Worm (Caenorhabditis elegans) whole organism, young adult: ENCODE measurements around the gene lrch-1.

Experiments
- C06A6.2 ChIP-seq: fragments of 200-800 bp; sonication (Bioruptor generic); conservative IDR thresholded peaks from 2 replicates; pipeline ENCODE4 v1.3.6; 2022; ENCODE audit warnings: missing genetic modification characterization, missing compliant biosample characterization
- F33H1.4 ChIP-seq: fragments of 200-800 bp; sonication (Bioruptor generic); IDR thresholded peaks from 2 replicates; pipeline ENCODE4 v1.3.6; 2022; ENCODE audit warnings: missing genetic modification reagents, missing genetic modification characterization, missing compliant biosample characterization
- F37B4.10 ChIP-seq: fragments of 200-800 bp; sonication (Bioruptor generic); IDR thresholded peaks from 2 replicates; pipeline ENCODE4 v1.3.6; 2022; ENCODE audit warnings: missing genetic modification characterization, missing compliant biosample characterization
- F39B2.1 ChIP-seq: fragments of 200-800 bp; sonication (Bioruptor generic); IDR thresholded peaks from 2 replicates; pipeline ENCODE4 v1.3.6; 2022; ENCODE audit warnings: missing genetic modification reagents, missing genetic modification characterization, missing compliant biosample characterization
- K11D2.4 ChIP-seq: fragments of 200-800 bp; sonication (Bioruptor generic); IDR thresholded peaks from 2 replicates; pipeline ENCODE4 v1.3.6; 2022; ENCODE audit warnings: missing genetic modification reagents, missing genetic modification characterization, missing compliant biosample characterization
- K12H6.12 ChIP-seq: fragments of 200-800 bp; sonication (Bioruptor generic); optimal IDR thresholded peaks from 2 replicates; lab custom pipeline; 2018; ENCODE audit warnings: mild to moderate bottlenecking, missing genetic modification characterization, missing compliant biosample characterization
- T07F8.4 ChIP-seq: sonication (generic microtip); optimal IDR thresholded peaks from 2 replicates; lab custom pipeline; 2016; ENCODE audit warnings: mild to moderate bottlenecking, missing genetic modification characterization, moderate library complexity, missing compliant biosample characterization
- T26A5.8 ChIP-seq: sonication (generic microtip); optimal IDR thresholded peaks from 2 replicates; lab custom pipeline; 2016; ENCODE audit warnings: missing genetic modification characterization, missing compliant biosample characterization
- Y53F4B.3 ChIP-seq: fragments of 200-800 bp; sonication (Bioruptor generic); IDR thresholded peaks from 2 replicates; pipeline ENCODE4 v1.3.6; 2022; ENCODE audit warnings: missing genetic modification reagents, missing genetic modification characterization, missing compliant biosample characterization
- Y56A3A.18 ChIP-seq: fragments of 200-800 bp; sonication (Bioruptor generic); IDR thresholded peaks from 2 replicates; pipeline ENCODE4 v1.3.6; 2022; ENCODE audit warnings: missing genetic modification reagents, missing genetic modification characterization, missing compliant biosample characterization
- Y67H2A.10 ChIP-seq: fragments of 200-800 bp; sonication (Bioruptor generic); conservative IDR thresholded peaks from 2 replicates; pipeline ENCODE4 v1.3.6; 2022; ENCODE audit warnings: missing genetic modification reagents, missing genetic modification characterization, missing compliant biosample characterization
- attf-5 ChIP-seq: fragments of 200-800 bp; sonication (Bioruptor generic); optimal IDR thresholded peaks from 2 replicates; lab custom pipeline; 2018; ENCODE audit warnings: mild to moderate bottlenecking, missing genetic modification characterization, missing compliant biosample characterization
- ccch-3 ChIP-seq: fragments of 200-800 bp; sonication (Bioruptor generic); optimal IDR thresholded peaks from 2 replicates; lab custom pipeline; 2018; ENCODE audit warnings: mild to moderate bottlenecking, missing genetic modification characterization, missing compliant biosample characterization
- ceh-27 ChIP-seq: fragments of 200-800 bp; sonication (Bioruptor generic); optimal IDR thresholded peaks from 2 replicates; lab custom pipeline; 2018; ENCODE audit warnings: mild to moderate bottlenecking, missing genetic modification characterization, moderate library complexity, missing compliant biosample characterization
- ceh-58 ChIP-seq: fragments of 200-800 bp; sonication (Bioruptor generic); IDR thresholded peaks from 2 replicates; pipeline ENCODE4 v1.3.6; 2022; ENCODE audit warnings: missing genetic modification characterization, missing compliant biosample characterization
- ceh-79 ChIP-seq: sonication (generic microtip); optimal IDR thresholded peaks from 2 replicates; lab custom pipeline; 2017; ENCODE audit warnings: mild to moderate bottlenecking, missing genetic modification characterization, missing compliant biosample characterization
- chd-7 ChIP-seq: sonication (generic microtip); optimal IDR thresholded peaks from 2 replicates; lab custom pipeline; 2016; ENCODE audit warnings: mild to moderate bottlenecking, missing genetic modification characterization, moderate library complexity, missing compliant biosample characterization
- die-1 ChIP-seq: sonication (generic microtip); optimal IDR thresholded peaks from 2 replicates; lab custom pipeline; 2016; ENCODE audit warnings: missing genotype, mild to moderate bottlenecking, missing genetic modification characterization, missing compliant biosample characterization
- dpff-1 ChIP-seq: sonication (generic microtip); optimal IDR thresholded peaks from 2 replicates; lab custom pipeline; 2017; ENCODE audit warnings: mild to moderate bottlenecking, missing genetic modification characterization, missing compliant biosample characterization
- efl-1 ChIP-seq: fragments of 150-350 bp; optimal IDR thresholded peaks from 2 replicates; lab custom pipeline; 2014; ENCODE audit warnings: missing biosample characterization, missing genetic modification reagents, missing genetic modification characterization
- egl-18 ChIP-seq: fragments of 200-800 bp; sonication (Bioruptor generic); IDR thresholded peaks from 2 replicates; pipeline ENCODE4 v1.3.6; 2022; ENCODE audit warnings: missing genetic modification reagents, missing genetic modification characterization, missing compliant biosample characterization
- egl-44 ChIP-seq: fragments of 200-800 bp; sonication (Bioruptor generic); IDR thresholded peaks from 2 replicates; pipeline ENCODE4 v1.3.6; 2022; ENCODE audit warnings: missing genetic modification reagents, missing genetic modification characterization, missing compliant biosample characterization
- egrh-3 ChIP-seq: fragments of 200-800 bp; sonication (Bioruptor generic); IDR thresholded peaks from 2 replicates; pipeline ENCODE4 v1.3.6; 2022; ENCODE audit warnings: missing genetic modification reagents, missing genetic modification characterization, missing compliant biosample characterization
- ekl-4 ChIP-seq: fragments of 200-800 bp; sonication (Bioruptor generic); IDR thresholded peaks from 2 replicates; pipeline ENCODE4 v1.3.6; 2022; ENCODE audit warnings: missing genetic modification reagents, missing genetic modification characterization, missing compliant biosample characterization
- ets-4 ChIP-seq: fragments of 200-800 bp; sonication (Bioruptor generic); optimal IDR thresholded peaks from 2 replicates; lab custom pipeline; 2018; ENCODE audit warnings: mild to moderate bottlenecking, missing genetic modification characterization, missing compliant biosample characterization
- fkh-3 ChIP-seq: sonication (generic microtip); optimal IDR thresholded peaks from 2 replicates; lab custom pipeline; 2016; ENCODE audit warnings: mild to moderate bottlenecking, missing genetic modification characterization, missing compliant biosample characterization
- hlh-12 ChIP-seq: sonication (generic microtip); optimal IDR thresholded peaks from 2 replicates; lab custom pipeline; 2016; ENCODE audit warnings: missing genetic modification characterization, missing compliant biosample characterization
- hrde-1 ChIP-seq: sonication (generic microtip); optimal IDR thresholded peaks from 2 replicates; lab custom pipeline; 2016; ENCODE audit warnings: missing genetic modification characterization, mild to moderate bottlenecking, missing compliant biosample characterization, moderate library complexity, missing genotype, missing genetic modification reagents, borderline replicate concordance
- let-526 ChIP-seq: fragments of 200-800 bp; sonication (Bioruptor generic); IDR thresholded peaks from 2 replicates; pipeline ENCODE4 v1.3.6; 2022; ENCODE audit warnings: missing genetic modification reagents, missing genetic modification characterization, missing compliant biosample characterization
- lin-40 ChIP-seq: sonication (generic microtip); optimal IDR thresholded peaks from 2 replicates; lab custom pipeline; 2016; ENCODE audit warnings: missing genetic modification characterization, mild to moderate bottlenecking, missing compliant biosample characterization, missing genotype, missing genetic modification reagents
- lin-54 ChIP-seq: fragments of 200-800 bp; sonication (Bioruptor generic); optimal IDR thresholded peaks from 2 replicates; lab custom pipeline; 2018; ENCODE audit warnings: mild to moderate bottlenecking, missing genetic modification characterization, missing compliant biosample characterization
- madf-6 ChIP-seq: fragments of 200-800 bp; sonication (Bioruptor generic); IDR thresholded peaks from 2 replicates; pipeline ENCODE4 v1.3.6; 2022; ENCODE audit warnings: missing genetic modification reagents, missing genetic modification characterization, missing compliant biosample characterization
- mcd-1 ChIP-seq: fragments of 200-800 bp; sonication (Bioruptor generic); IDR thresholded peaks from 2 replicates; pipeline ENCODE4 v1.3.6; 2022; ENCODE audit warnings: missing genetic modification reagents, missing genetic modification characterization, missing compliant biosample characterization
- mel-28 ChIP-seq: sonication (generic microtip); optimal IDR thresholded peaks from 2 replicates; lab custom pipeline; 2016; ENCODE audit warnings: borderline replicate concordance, mild to moderate bottlenecking, missing genetic modification characterization, missing compliant biosample characterization
- nfya-1 ChIP-seq: sonication (generic microtip); optimal IDR thresholded peaks from 2 replicates; lab custom pipeline; 2017; ENCODE audit warnings: antibody characterized with exemption, missing compliant biosample characterization, missing genetic modification characterization, borderline replicate concordance; ENCODE audit not compliant: insufficient read depth
- nfya-2 ChIP-seq: fragments of 200-800 bp; sonication (Bioruptor generic); IDR thresholded peaks from 2 replicates; pipeline ENCODE4 v1.3.6; 2022; ENCODE audit warnings: missing genetic modification reagents, missing genetic modification characterization, missing compliant biosample characterization
- nhr-27 ChIP-seq: fragments of 200-800 bp; sonication (Bioruptor generic); optimal IDR thresholded peaks from 2 replicates; lab custom pipeline; 2018; ENCODE audit warnings: mild to moderate bottlenecking, missing genetic modification characterization, moderate library complexity, missing compliant biosample characterization
- pha-4 ChIP-seq: fragments of 150-350 bp; sonication (generic microtip); optimal IDR thresholded peaks from 2 replicates; lab custom pipeline; 2014; ENCODE audit warnings: missing biosample characterization, missing genetic modification reagents, missing genetic modification characterization
- rcor-1 ChIP-seq: fragments of 200-800 bp; sonication (Bioruptor generic); IDR thresholded peaks from 2 replicates; pipeline ENCODE4 v1.3.6; 2022; ENCODE audit warnings: missing genetic modification reagents, missing genetic modification characterization, missing compliant biosample characterization
- rpc-1 ChIP-seq, 2 experiments: fragments of 150-350 bp in 1 of 2; sonication (generic microtip) in 1 of 2; optimal IDR thresholded peaks; 2 replicates each; lab custom pipeline; 2014 to 2018; ENCODE audit warnings: missing biosample characterization in 1 of 2, missing genetic modification characterization in 1 of 2, missing genetic modification reagents in 1 of 2, missing genotype in 1 of 2
- sdz-38 ChIP-seq: sonication (generic microtip); optimal IDR thresholded peaks from 2 replicates; lab custom pipeline; 2016; ENCODE audit warnings: missing genotype, missing genetic modification characterization, missing compliant biosample characterization
- snpc-3.4 ChIP-seq: sonication (generic microtip); optimal IDR thresholded peaks from 2 replicates; lab custom pipeline; 2017; ENCODE audit warnings: missing genetic modification characterization, mild to moderate bottlenecking, missing compliant biosample characterization, antibody characterized with exemption, moderate library complexity, missing genotype, missing genetic modification reagents
- unc-130 ChIP-seq: sonication (generic microtip); optimal IDR thresholded peaks from 2 replicates; lab custom pipeline; 2016; ENCODE audit warnings: missing genetic modification reagents, missing genetic modification characterization, missing compliant biosample characterization
- unc-62 ChIP-seq: fragments of 150-350 bp; optimal IDR thresholded peaks from 2 replicates; lab custom pipeline; 2014; ENCODE audit warnings: missing biosample characterization, missing genetic modification reagents, missing genetic modification characterization
- zim-3 ChIP-seq: sonication (generic microtip); optimal IDR thresholded peaks from 2 replicates; lab custom pipeline; 2017; ENCODE audit warnings: mild to moderate bottlenecking, missing genetic modification characterization, moderate library complexity, missing compliant biosample characterization
- ztf-26 ChIP-seq: sonication (generic microtip); optimal IDR thresholded peaks from 2 replicates; lab custom pipeline; 2017; ENCODE audit warnings: missing genetic modification characterization, missing compliant biosample characterization
- ztf-6 ChIP-seq: fragments of 200-800 bp; sonication (Bioruptor generic); IDR thresholded peaks from 2 replicates; pipeline ENCODE4 v1.3.6; 2022; ENCODE audit warnings: missing genetic modification reagents, missing genetic modification characterization, missing compliant biosample characterization

The lrch-1 gene

DNA sequence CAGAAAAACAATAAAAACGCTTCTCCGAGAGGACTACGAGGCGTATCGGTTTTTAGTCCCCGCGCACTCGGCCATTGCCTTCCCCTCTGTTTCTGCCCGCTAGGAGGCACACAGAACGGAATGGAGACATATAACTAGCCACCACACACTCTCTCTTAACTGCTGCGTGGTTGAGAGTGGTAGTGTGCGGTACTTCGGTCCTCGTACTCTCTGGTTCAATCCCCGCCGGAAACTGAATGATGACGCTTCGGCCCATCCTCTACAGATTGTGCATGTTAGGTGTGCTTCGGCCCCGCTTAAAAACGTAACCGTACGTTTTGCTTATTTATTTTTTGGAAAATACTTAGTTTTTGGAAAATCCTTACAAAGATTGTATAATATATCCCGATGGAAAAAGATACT is 8.8 kb downstream of the lrch-1 start, which contains the start of gene T13C5.6 (continued):
- peak; percentile 75; the same call in 1 of the 2 replicates for TF ChIP-seq C06A6.2
- peak; percentile 58 for TF ChIP-seq snpc-3.4 (tag; lab: Kevin White, UChicago)
- no peak for TF ChIP-seq nfya-1 (tag; lab: Kevin White, UChicago)
- TF ChIP-seq F37B4.10 (GFP tag; lab: Robert Waterston, UW) = 0 out of 2 replicates have a peak, but pooled peaks have one; percentile 66
- TF ChIP-seq K11D2.4 (GFP tag; lab: Robert Waterston, UW) = peak; percentile 75; the same call in 1 of the 2 replicates
- TF ChIP-seq rcor-1 = peak; percentile 89
- TF ChIP-seq let-526 (GFP tag; lab: Robert Waterston, UW) = peak; percentile 87; the same call in 1 of the 2 replicates
- TF ChIP-seq unc-130 (GFP tag; lab: Kevin White, UChicago) = peak; percentile 76
- TF ChIP-seq efl-1 (GFP tag; lab: Kevin White, UChicago) = no peak
- peak; percentile 74 for TF ChIP-seq mcd-1 (GFP tag; lab: Robert Waterston, UW)
- TF ChIP-seq egrh-3 (GFP tag; lab: Robert Waterston, UW) = peak; percentile 53
- TF ChIP-seq zim-3 = peak; percentile 88
- TF ChIP-seq T26A5.8 (tag; lab: Kevin White, UChicago) = no peak
- TF ChIP-seq ceh-79 (tag; lab: Kevin White, UChicago) = peak; percentile 67
- TF ChIP-seq die-1 (tag; lab: Kevin White, UChicago) = peak; percentile 88
- TF ChIP-seq nhr-27 (tag; lab: Kevin White, UChicago) = peak; percentile 91
- TF ChIP-seq ceh-58 (GFP tag; lab: Robert Waterston, UW) = no peak
- peak; percentile 90 for TF ChIP-seq ets-4 (GFP tag; lab: Kevin White, UChicago)
- TF ChIP-seq T07F8.4 (tag; lab: Kevin White, UChicago) = peak; percentile 83
- peak; percentile 61 for TF ChIP-seq sdz-38
- TF ChIP-seq madf-6 (GFP tag; lab: Robert Waterston, UW) = peak; percentile 55; the same call in 1 of the 2 replicates
- TF ChIP-seq ccch-3 (GFP tag; lab: Kevin White, UChicago) = peak; percentile 63
- TF ChIP-seq ceh-27 = peak; percentile 97
- TF ChIP-seq Y56A3A.18 (GFP tag; lab: Robert Waterston, UW) = peak; percentile 91
- peak; percentile 2 for TF ChIP-seq dpff-1 (tag; lab: Kevin White, UChicago)
- TF ChIP-seq mel-28 (tag; lab: Kevin White, UChicago) = peak; percentile 70
- peak; percentile 21; the same call in 1 of the 2 replicates for TF ChIP-seq F33H1.4
- TF ChIP-seq unc-62 = no peak
- peak; percentile 93 for TF ChIP-seq lin-40 (tag; lab: Kevin White, UChicago)
- TF ChIP-seq K12H6.12 (tag; lab: Kevin White, UChicago) = peak; percentile 95
- peak; percentile 93 for TF ChIP-seq chd-7 (tag; lab: Kevin White, UChicago)
- TF ChIP-seq Y67H2A.10 (GFP tag; lab: Robert Waterston, UW) = 0 out of 2 replicates have a peak, but pooled peaks have one; percentile 26

DNA sequence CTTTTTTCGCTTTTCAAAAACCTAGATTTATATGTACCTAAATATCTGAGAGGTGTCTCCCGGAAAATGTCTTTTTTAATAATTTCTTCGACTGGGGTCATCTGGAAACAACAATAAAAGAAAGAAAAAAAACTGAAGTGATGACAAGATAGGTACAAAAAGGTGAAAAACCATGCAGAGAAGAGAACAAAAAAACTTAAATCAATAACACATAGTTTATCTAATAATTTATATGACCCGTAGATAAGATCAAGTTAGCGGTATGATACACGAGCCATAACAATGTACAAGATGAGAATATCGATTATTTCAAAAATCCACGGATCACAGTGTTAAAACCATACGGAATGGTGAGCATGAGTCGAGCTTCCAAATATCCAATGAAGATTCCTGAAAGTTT is 10.1 kb downstream of the lrch-1 start, which contains the start of gene mtp-18:
Gene mtp-18, minus strand, starts transcription at position 101 of the 400 bp plus-strand sequence.
- no peak for TF ChIP-seq egl-18
- no peak for TF ChIP-seq let-526 (GFP tag; lab: Robert Waterston, UW)
- TF ChIP-seq attf-5 = no peak
- TF ChIP-seq fkh-3 (tag; lab: Kevin White, UChicago) = no peak
- TF ChIP-seq ztf-6 (GFP tag; lab: Robert Waterston, UW) = no peak
- TF ChIP-seq ekl-4 (GFP tag; lab: Robert Waterston, UW) = no peak
- no peak for TF ChIP-seq egl-44
- no peak for TF ChIP-seq ztf-26 (tag; lab: Kevin White, UChicago)
- no peak for TF ChIP-seq ccch-3 (GFP tag; lab: Kevin White, UChicago)
- no peak for TF ChIP-seq nfya-2 (GFP tag; lab: Robert Waterston, UW)
- TF ChIP-seq rpc-1 (optimal IDR thresholded peaks at IDR 0.05; lab: Kevin White, UChicago) = no peak
- TF ChIP-seq rpc-1 (tag; optimal IDR thresholded peaks at IDR 0.05; lab: Kevin White, UChicago) = no peak
- no peak for TF ChIP-seq lin-54 (GFP tag; lab: Kevin White, UChicago)
- no peak for TF ChIP-seq hlh-12 (tag; lab: Kevin White, UChicago)
- TF ChIP-seq hrde-1 (tag; lab: Kevin White, UChicago) = no peak
- no peak for TF ChIP-seq ets-4 (GFP tag; lab: Kevin White, UChicago)
- TF ChIP-seq egrh-3 (GFP tag; lab: Robert Waterston, UW) = no peak
- TF ChIP-seq F39B2.1 (GFP tag; lab: Robert Waterston, UW) = no peak
- no peak for TF ChIP-seq ceh-79 (tag; lab: Kevin White, UChicago)
- no peak for TF ChIP-seq Y53F4B.3
- TF ChIP-seq pha-4 (tag; lab: Kevin White, UChicago) = no peak
